Fruit fly (Drosophila melanogaster) whole organism, embryonic: ENCODE measurements around the gene CG32681.

Experiments
- B-H1 ChIP-seq: fragments of 200-800 bp; sonication (Bioruptor generic); IDR thresholded peaks from 3 replicates; pipeline ENCODE4 v1.3.6; 2022; ENCODE audit warnings: missing biosample characterization, missing genetic modification characterization
- BtbVII ChIP-seq: fragments of 200-800 bp; sonication (Bioruptor generic); optimal IDR thresholded peaks from 3 replicates; lab custom pipeline; 2017; ENCODE audit warnings: missing biosample characterization, mild to moderate bottlenecking, missing genetic modification characterization
- CG10321 ChIP-seq: fragments of 200-800 bp; sonication (Bioruptor generic); IDR thresholded peaks from 2 replicates; pipeline ENCODE4 v1.3.6; 2022; ENCODE audit warnings: missing biosample characterization, missing genetic modification characterization
- CG10543 ChIP-seq: fragments of 200-800 bp; sonication (Bioruptor generic); optimal IDR thresholded peaks from 3 replicates; lab custom pipeline; 2017; ENCODE audit warnings: missing biosample characterization, mild to moderate bottlenecking, missing genetic modification characterization, moderate library complexity
- CG10959 ChIP-seq: fragments of 200-800 bp; sonication (Bioruptor generic); IDR thresholded peaks from 2 replicates; pipeline ENCODE4 v1.3.6; 2022; ENCODE audit warnings: missing biosample characterization, missing genetic modification characterization
- CG11456 ChIP-seq: fragments of 200-800 bp; sonication (Bioruptor generic); IDR thresholded peaks from 3 replicates; pipeline ENCODE4 v1.3.6; 2022; ENCODE audit warnings: missing biosample characterization, missing genetic modification characterization
- CG12155 ChIP-seq: fragments of 200-800 bp; sonication (Bioruptor generic); optimal IDR thresholded peaks from 3 replicates; lab custom pipeline; 2016; ENCODE audit warnings: missing biosample characterization, missing genetic modification characterization
- CG14050 ChIP-seq: fragments of 200-800 bp; sonication (Bioruptor generic); IDR thresholded peaks from 3 replicates; pipeline ENCODE4 v1.3.6; 2022; ENCODE audit warnings: missing biosample characterization, missing genetic modification characterization
- CG14667 ChIP-seq: fragments of 200-800 bp; sonication (Bioruptor generic); IDR thresholded peaks from 2 replicates; pipeline ENCODE4 v1.3.6; 2022; ENCODE audit warnings: missing biosample characterization, missing genetic modification characterization
- CG14965 ChIP-seq: fragments of 200-800 bp; sonication (Bioruptor generic); optimal IDR thresholded peaks from 2 replicates; lab custom pipeline; 2016; ENCODE audit warnings: missing biosample characterization, missing genetic modification characterization, borderline replicate concordance
- CG15479 ChIP-seq: fragments of 200-800 bp; sonication (Bioruptor generic); optimal IDR thresholded peaks from 3 replicates; lab custom pipeline; 2019; ENCODE audit warnings: missing biosample characterization, mild to moderate bottlenecking, missing genetic modification characterization, moderate library complexity
- CG17802 ChIP-seq: fragments of 200-800 bp; sonication (Bioruptor generic); optimal IDR thresholded peaks from 2 replicates; lab custom pipeline; 2018; ENCODE audit warnings: missing biosample characterization, mild to moderate bottlenecking, missing genetic modification characterization, moderate library complexity
- CG18764 ChIP-seq: fragments of 200-800 bp; sonication (Bioruptor generic); optimal IDR thresholded peaks from 3 replicates; lab custom pipeline; 2016; ENCODE audit warnings: missing biosample characterization, missing genetic modification characterization
- CG2116 ChIP-seq: fragments of 200-800 bp; sonication (Bioruptor generic); optimal IDR thresholded peaks from 3 replicates; lab custom pipeline; 2018; ENCODE audit warnings: missing biosample characterization, mild to moderate bottlenecking, missing genetic modification characterization
- CG2889 ChIP-seq: fragments of 200-800 bp; sonication (Bioruptor generic); IDR thresholded peaks from 3 replicates; pipeline ENCODE4 v1.3.6; 2022; ENCODE audit warnings: missing biosample characterization, missing genetic modification characterization
- CG3065 ChIP-seq: fragments of 200-800 bp; sonication (Bioruptor generic); optimal IDR thresholded peaks from 2 replicates; lab custom pipeline; 2016; ENCODE audit warnings: missing biosample characterization, missing genetic modification characterization
- CG32767 ChIP-seq: fragments of 200-800 bp; sonication (Bioruptor generic); IDR thresholded peaks from 2 replicates; pipeline ENCODE4 v1.3.6; 2022; ENCODE audit warnings: missing biosample characterization, missing genetic modification characterization
- CG33213 ChIP-seq: fragments of 200-800 bp; sonication (Bioruptor generic); optimal IDR thresholded peaks from 3 replicates; lab custom pipeline; 2016; ENCODE audit warnings: missing biosample characterization, missing genetic modification characterization
- CG33557 ChIP-seq: fragments of 200-800 bp; sonication (Bioruptor generic); optimal IDR thresholded peaks from 2 replicates; lab custom pipeline; 2019; ENCODE audit warnings: missing biosample characterization, mild to moderate bottlenecking, missing genetic modification characterization, moderate library complexity
- CG34376 ChIP-seq: fragments of 200-800 bp; sonication (Bioruptor generic); optimal IDR thresholded peaks from 2 replicates; lab custom pipeline; 2018; ENCODE audit warnings: missing biosample characterization, mild to moderate bottlenecking, missing genetic modification characterization
- CG4617 ChIP-seq: fragments of 200-800 bp; sonication (Bioruptor generic); optimal IDR thresholded peaks from 3 replicates; lab custom pipeline; 2016; ENCODE audit warnings: missing biosample characterization, missing genetic modification characterization, borderline replicate concordance
- CG5245 ChIP-seq: fragments of 200-800 bp; sonication (Bioruptor generic); optimal IDR thresholded peaks from 3 replicates; lab custom pipeline; 2016; ENCODE audit warnings: missing biosample characterization, missing genetic modification characterization
- CG6654 ChIP-seq: fragments of 200-800 bp; sonication (Bioruptor generic); optimal IDR thresholded peaks from 2 replicates; lab custom pipeline; 2017; ENCODE audit warnings: missing biosample characterization, mild to moderate bottlenecking, missing genetic modification characterization
- CG7556 ChIP-seq: fragments of 200-800 bp; sonication (Bioruptor generic); optimal IDR thresholded peaks from 2 replicates; lab custom pipeline; 2017; ENCODE audit warnings: missing biosample characterization, mild to moderate bottlenecking, missing genetic modification characterization
- CG9215 ChIP-seq: fragments of 200-800 bp; sonication (Bioruptor generic); IDR thresholded peaks from 2 replicates; pipeline ENCODE4 v1.3.6; 2022; ENCODE audit warnings: missing biosample characterization, missing genetic modification characterization
- CHES-1-like ChIP-seq: fragments of 200-800 bp; sonication (Bioruptor generic); optimal IDR thresholded peaks from 2 replicates; lab custom pipeline; 2016; ENCODE audit warnings: missing biosample characterization, missing genetic modification characterization
- Elba2 ChIP-seq: fragments of 200-800 bp; sonication (Bioruptor generic); optimal IDR thresholded peaks from 3 replicates; lab custom pipeline; 2016; ENCODE audit warnings: missing biosample characterization, missing genetic modification characterization
- Fer1 ChIP-seq: fragments of 200-800 bp; sonication (Bioruptor generic); optimal IDR thresholded peaks from 2 replicates; lab custom pipeline; 2017; ENCODE audit warnings: missing biosample characterization, mild to moderate bottlenecking, missing genetic modification characterization
- Fer3 ChIP-seq: fragments of 200-800 bp; sonication (Bioruptor generic); optimal IDR thresholded peaks from 2 replicates; lab custom pipeline; 2018; ENCODE audit warnings: missing biosample characterization, mild to moderate bottlenecking, missing genetic modification characterization, moderate library complexity
- Meics ChIP-seq: fragments of 200-800 bp; sonication (Bioruptor generic); optimal IDR thresholded peaks from 2 replicates; lab custom pipeline; 2017; ENCODE audit warnings: missing biosample characterization, mild to moderate bottlenecking, missing genetic modification characterization
- Myb ChIP-seq: fragments of 200-800 bp; sonication (Bioruptor generic); optimal IDR thresholded peaks from 2 replicates; lab custom pipeline; 2016; ENCODE audit warnings: missing biosample characterization, missing genetic modification characterization
- NK7.1 ChIP-seq: fragments of 200-800 bp; sonication (Bioruptor generic); optimal IDR thresholded peaks from 3 replicates; lab custom pipeline; 2016; ENCODE audit warnings: missing biosample characterization, missing genetic modification characterization
- PHDP ChIP-seq: fragments of 200-800 bp; sonication (Bioruptor generic); optimal IDR thresholded peaks from 3 replicates; lab custom pipeline; 2018; ENCODE audit warnings: missing biosample characterization, mild to moderate bottlenecking, missing genetic modification characterization, moderate library complexity
- Six4 ChIP-seq: fragments of 200-800 bp; sonication (Bioruptor generic); optimal IDR thresholded peaks from 2 replicates; lab custom pipeline; 2016; ENCODE audit warnings: missing biosample characterization, missing genetic modification characterization
- ash1 ChIP-seq: fragments of 200-800 bp; sonication (Bioruptor generic); optimal IDR thresholded peaks from 2 replicates; lab custom pipeline; 2018; ENCODE audit warnings: missing biosample characterization, mild to moderate bottlenecking, missing genetic modification characterization
- da ChIP-seq: fragments of 200-800 bp; sonication (Bioruptor generic); optimal IDR thresholded peaks from 2 replicates; lab custom pipeline; 2016; ENCODE audit warnings: missing biosample characterization, missing genetic modification characterization
- fru ChIP-seq: fragments of >200 bp; optimal IDR thresholded peaks from 2 replicates; lab custom pipeline; 2017
- fu2 ChIP-seq: fragments of 200-800 bp; sonication (Bioruptor generic); optimal IDR thresholded peaks from 2 replicates; lab custom pipeline; 2016; ENCODE audit warnings: missing biosample characterization, missing genetic modification characterization
- grau ChIP-seq: fragments of 200-800 bp; optimal IDR thresholded peaks from 3 replicates; lab custom pipeline; 2019; ENCODE audit warnings: missing biosample characterization, mild to moderate bottlenecking, missing genetic modification characterization, moderate library complexity
- gsb-n ChIP-seq: fragments of 200-800 bp; sonication (Bioruptor generic); optimal IDR thresholded peaks from 3 replicates; lab custom pipeline; 2018; ENCODE audit warnings: missing biosample characterization, mild to moderate bottlenecking, missing genetic modification characterization
- hbn ChIP-seq: fragments of 200-800 bp; sonication (Bioruptor generic); IDR thresholded peaks from 2 replicates; pipeline ENCODE4 v1.3.6; 2022; ENCODE audit warnings: missing biosample characterization, missing genetic modification characterization; ENCODE audit not compliant: partially characterized antibody
- kni ChIP-seq: fragments of 200-800 bp; sonication (Bioruptor generic); optimal IDR thresholded peaks from 3 replicates; lab custom pipeline; 2017; ENCODE audit warnings: mild to moderate bottlenecking, missing biosample characterization, missing genetic modification reagents, missing genetic modification characterization
- pan ChIP-seq, 4 experiments: fragments of >200 bp in 3 of 4; fragments of 200-800 bp in 1 of 4; sonication (Bioruptor generic) in 1 of 4; optimal IDR thresholded peaks in 3 of 4; IDR thresholded peaks in 1 of 4; 2 replicates each; pipeline versions ENCODE4 v1.3.6 to Lab custom; 2017 to 2022; ENCODE audit warnings: missing biosample characterization in 2 of 4, missing genetic modification characterization in 2 of 4, mixed read lengths in 1 of 4
- repo ChIP-seq: fragments of 200-800 bp; sonication (Bioruptor generic); optimal IDR thresholded peaks from 2 replicates; lab custom pipeline; 2016; ENCODE audit warnings: missing biosample characterization, missing genetic modification characterization
- tgo ChIP-seq: fragments of 200-800 bp; sonication (Bioruptor generic); IDR thresholded peaks from 3 replicates; pipeline ENCODE4 v1.3.6; 2022; ENCODE audit warnings: missing biosample characterization, missing genetic modification characterization
- toy ChIP-seq: fragments of 200-800 bp; sonication (Bioruptor generic); IDR thresholded peaks from 2 replicates; pipeline ENCODE4 v1.3.6; 2022; ENCODE audit warnings: missing biosample characterization, missing genetic modification characterization
- tup ChIP-seq: fragments of 200-800 bp; sonication (Bioruptor generic); optimal IDR thresholded peaks from 2 replicates; lab custom pipeline; 2016; ENCODE audit warnings: missing biosample characterization, mild to moderate bottlenecking, missing genetic modification characterization, moderate library complexity
- vnd ChIP-seq: fragments of 200-800 bp; sonication (Bioruptor generic); IDR thresholded peaks from 3 replicates; pipeline ENCODE4 v1.3.6; 2022; ENCODE audit warnings: missing biosample characterization, missing genetic modification characterization; ENCODE audit not compliant: partially characterized antibody
- wdn ChIP-seq: fragments of 200-800 bp; sonication (Bioruptor generic); IDR thresholded peaks from 2 replicates; pipeline ENCODE4 v1.3.6; 2022; ENCODE audit warnings: missing biosample characterization, missing genetic modification characterization
- zen ChIP-seq: fragments of 200-800 bp; sonication (Bioruptor generic); optimal IDR thresholded peaks from 3 replicates; lab custom pipeline; 2018; ENCODE audit warnings: missing biosample characterization, mild to moderate bottlenecking, missing genetic modification characterization, moderate library complexity
- zfh1 ChIP-seq: fragments of 200-800 bp; sonication (Bioruptor generic); IDR thresholded peaks from 3 replicates; pipeline ENCODE4 v1.3.6; 2022; ENCODE audit warnings: missing biosample characterization, missing genetic modification characterization

The CG32681 gene

dm6 chrX:10387672-10388071, 6.5 kb upstream of the CG32681 start (continued):
- no peak for TF ChIP-seq CG10959 (GFP tag; lab: Robert Waterston, UW)
- no peak for TF ChIP-seq CG10321 (GFP tag; lab: Robert Waterston, UW)
- TF ChIP-seq CG5245 (GFP tag; lab: Kevin White, UChicago), result no peak
- TF ChIP-seq CG33213 (GFP tag; lab: Kevin White, UChicago), result no peak
- TF ChIP-seq Myb (GFP tag; lab: Kevin White, UChicago), result peak; percentile 14
- no peak for TF ChIP-seq B-H1 (GFP tag; lab: Robert Waterston, UW)
- TF ChIP-seq CG2889 (GFP tag; lab: Robert Waterston, UW), result 0 out of 3 replicates have a peak, but pooled peaks have one; percentile 29
- TF ChIP-seq CHES-1-like, result peak; percentile 15
- TF ChIP-seq da, result no peak
- peak; percentile 36; the same call in 1 of the 2 replicates for TF ChIP-seq CG9215 (GFP tag; lab: Robert Waterston, UW)
- peak; percentile 11 for TF ChIP-seq CG17802 (tag; lab: Kevin White, UChicago)
- no peak for TF ChIP-seq tup (GFP tag; lab: Kevin White, UChicago)
- TF ChIP-seq zfh1 (GFP tag; lab: Robert Waterston, UW), result peak; percentile 57; the same call in 2 of the 3 replicates
- no peak for TF ChIP-seq CG14965 (GFP tag; lab: Kevin White, UChicago)
- no peak for TF ChIP-seq zen (tag; lab: Kevin White, UChicago)
- peak; percentile 78; the same call in 2 of the 3 replicates for TF ChIP-seq CG11456 (GFP tag; lab: Robert Waterston, UW)
- TF ChIP-seq CG7556 (GFP tag; lab: Kevin White, UChicago), result peak; percentile 6
- TF ChIP-seq CG14050 (GFP tag; lab: Robert Waterston, UW), result peak; percentile 21; the same call in 1 of the 3 replicates
- no peak for TF ChIP-seq CG33557 (GFP tag; lab: Kevin White, UChicago)
- no peak for TF ChIP-seq fru (lab: Kevin White, UChicago)
- no peak for TF ChIP-seq ash1 (GFP tag; lab: Kevin White, UChicago)
- TF ChIP-seq CG4617 (GFP tag; lab: Kevin White, UChicago), result no peak
- TF ChIP-seq repo (GFP tag; lab: Kevin White, UChicago), result peak; percentile 30
- TF ChIP-seq toy (GFP tag; lab: Robert Waterston, UW), result no peak
- no peak for TF ChIP-seq NK7.1 (GFP tag; lab: Kevin White, UChicago)
- TF ChIP-seq CG2116 (GFP tag; lab: Kevin White, UChicago), result no peak
- TF ChIP-seq wdn (GFP tag; lab: Robert Waterston, UW), result peak; percentile 55; the same call in 1 of the 2 replicates
- no peak for TF ChIP-seq CG32767
- TF ChIP-seq kni (GFP tag; lab: Kevin White, UChicago), result no peak
- peak; percentile 59 for TF ChIP-seq Meics (GFP tag; lab: Kevin White, UChicago)
- TF ChIP-seq tgo (GFP tag; lab: Robert Waterston, UW), result peak; percentile 56; the same call in 2 of the 3 replicates
- no peak for TF ChIP-seq CG3065 (GFP tag; lab: Kevin White, UChicago)
- peak; percentile 30 for TF ChIP-seq CG12155 (GFP tag; lab: Kevin White, UChicago)
- TF ChIP-seq BtbVII (GFP tag; lab: Kevin White, UChicago), result no peak
- no peak for TF ChIP-seq Six4 (GFP tag; lab: Kevin White, UChicago)
- TF ChIP-seq CG34376, result no peak
- TF ChIP-seq Fer1, result peak; percentile 31
- no peak for TF ChIP-seq CG15479 (GFP tag; lab: Kevin White, UChicago)
- peak; percentile 47 for TF ChIP-seq Fer3
- no peak for TF ChIP-seq pan (optimal IDR thresholded peaks at IDR 0.05; lab: Kevin White, UChicago)
- peak in 1 of 2 experiments; percentile 70 for TF ChIP-seq pan (GFP tag; optimal IDR thresholded peaks at IDR 0.05 in 1 of 2, IDR thresholded peaks at IDR 0.05 in 1 of 2)
- peak; percentile 78 for TF ChIP-seq grau
- no peak for TF ChIP-seq gsb-n
- TF ChIP-seq CG14667 (GFP tag; lab: Robert Waterston, UW), result peak; percentile 40; the same call in 1 of the 2 replicates
- no peak for TF ChIP-seq hbn (GFP tag; lab: Robert Waterston, UW)
- TF ChIP-seq vnd (GFP tag; lab: Robert Waterston, UW), result no peak
- TF ChIP-seq fu2 (GFP tag; lab: Kevin White, UChicago), result no peak
- no peak for TF ChIP-seq CG6654 (GFP tag; lab: Kevin White, UChicago)
- no peak for TF ChIP-seq Elba2 (GFP tag; lab: Kevin White, UChicago)
- TF ChIP-seq CG18764 (GFP tag; lab: Kevin White, UChicago), result no peak
- TF ChIP-seq PHDP (tag; lab: Kevin White, UChicago), result peak; percentile 53
- no peak for TF ChIP-seq CG10543
